Worm (Caenorhabditis elegans): ENCODE measurements around the gene nhr-84.
"Not testable (repeated sequence)": the region's sequence is repeated elsewhere in the genome, so short reads cannot be mapped to it uniquely, and the experiment has no call there.

- not testable (repeated sequence) for TF ChIP-seq pqm-1 (tag; optimal IDR thresholded peaks at IDR 0.05); tlp-1 (tag; optimal IDR thresholded peaks at IDR 0.05); sup-37 (GFP tag; optimal IDR thresholded peaks at IDR 0.05); nhr-12 (tag; optimal IDR thresholded peaks at IDR 0.05); mab-9 (GFP tag; IDR thresholded peaks at IDR 0.05); nhr-76 (tag; optimal IDR thresholded peaks at IDR 0.05); skn-1 (tag; optimal IDR thresholded peaks at IDR 0.05); swsn-7 (tag; optimal IDR thresholded peaks at IDR 0.05); lin-13 (GFP tag; optimal IDR thresholded peaks at IDR 0.05)
Observed at ce11 chrV:15905530-15905929, 26.1 kb upstream of the nhr-84 start, which contains the start of the genes F35E8.1 and F35E8.2.

All from whole organism, L1 larva.